Worm (Caenorhabditis elegans) whole organism, young adult: Measurements from ENCODE around the gene spp-20.

Source experiments
- B0261.1 ChIP-seq: sonication (generic microtip); optimal IDR thresholded peaks from 2 replicates; lab custom pipeline; 2016; ENCODE audit warnings: mild to moderate bottlenecking, missing genetic modification characterization, moderate library complexity, missing compliant biosample characterization
- C06A6.2 ChIP-seq: fragments of 200-800 bp; sonication (Bioruptor generic); conservative IDR thresholded peaks from 2 replicates; pipeline ENCODE4 v1.3.6; 2022; ENCODE audit warnings: missing genetic modification characterization, missing compliant biosample characterization
- F22D6.2 ChIP-seq: sonication (generic microtip); optimal IDR thresholded peaks from 2 replicates; lab custom pipeline; 2016; ENCODE audit warnings: mild to moderate bottlenecking, missing genetic modification characterization, missing compliant biosample characterization
- F39B2.1 ChIP-seq: fragments of 200-800 bp; sonication (Bioruptor generic); IDR thresholded peaks from 2 replicates; pipeline ENCODE4 v1.3.6; 2022; ENCODE audit warnings: missing genetic modification reagents, missing genetic modification characterization, missing compliant biosample characterization
- F55B11.4 ChIP-seq: sonication (generic microtip); optimal IDR thresholded peaks from 2 replicates; lab custom pipeline; 2016; ENCODE audit warnings: missing compliant biosample characterization, missing genetic modification characterization, borderline replicate concordance; ENCODE audit not compliant: insufficient read depth
- F57C9.4 ChIP-seq: sonication (generic microtip); optimal IDR thresholded peaks from 2 replicates; lab custom pipeline; 2017; ENCODE audit warnings: mild to moderate bottlenecking, missing genetic modification characterization, missing compliant biosample characterization
- K12H6.12 ChIP-seq: fragments of 200-800 bp; sonication (Bioruptor generic); optimal IDR thresholded peaks from 2 replicates; lab custom pipeline; 2018; ENCODE audit warnings: mild to moderate bottlenecking, missing genetic modification characterization, missing compliant biosample characterization
- Y53F4B.3 ChIP-seq: fragments of 200-800 bp; sonication (Bioruptor generic); IDR thresholded peaks from 2 replicates; pipeline ENCODE4 v1.3.6; 2022; ENCODE audit warnings: missing genetic modification reagents, missing genetic modification characterization, missing compliant biosample characterization
- Y56A3A.18 ChIP-seq: fragments of 200-800 bp; sonication (Bioruptor generic); IDR thresholded peaks from 2 replicates; pipeline ENCODE4 v1.3.6; 2022; ENCODE audit warnings: missing genetic modification reagents, missing genetic modification characterization, missing compliant biosample characterization
- Y79H2A.3 ChIP-seq: fragments of 200-800 bp; sonication (Bioruptor generic); conservative IDR thresholded peaks from 2 replicates; pipeline ENCODE4 v1.3.6; 2022; ENCODE audit warnings: missing genetic modification reagents, missing genetic modification characterization, missing compliant biosample characterization
- ama-1 ChIP-seq, 3 experiments: fragments of 150-350 bp in 1 of 3; sonication (generic microtip) in 2 of 3; optimal IDR thresholded peaks; 2 replicates each; lab custom pipeline; 2014 to 2018; ENCODE audit warnings: missing biosample characterization in 2 of 3, missing genetic modification characterization in 2 of 3, missing genetic modification reagents in 2 of 3
- atf-7 ChIP-seq: sonication (generic microtip); optimal IDR thresholded peaks from 2 replicates; lab custom pipeline; 2017; ENCODE audit warnings: mild to moderate bottlenecking, missing genetic modification characterization, missing compliant biosample characterization
- athp-1 ChIP-seq: sonication (generic microtip); optimal IDR thresholded peaks from 2 replicates; lab custom pipeline; 2017; ENCODE audit warnings: mild to moderate bottlenecking, missing genetic modification characterization, missing compliant biosample characterization
- attf-6 ChIP-seq: fragments of 200-800 bp; sonication (Bioruptor generic); IDR thresholded peaks from 2 replicates; pipeline ENCODE4 v1.3.6; 2022; ENCODE audit warnings: missing genetic modification reagents, missing genetic modification characterization, missing compliant biosample characterization
- bed-1 ChIP-seq: fragments of 200-800 bp; sonication (Bioruptor generic); IDR thresholded peaks from 2 replicates; pipeline ENCODE4 v1.3.6; 2022; ENCODE audit warnings: missing genetic modification reagents, missing genetic modification characterization, missing compliant biosample characterization
- bed-2 ChIP-seq: fragments of 200-800 bp; sonication (Bioruptor generic); IDR thresholded peaks from 2 replicates; pipeline ENCODE4 v1.3.6; 2022; ENCODE audit warnings: missing genetic modification reagents, missing genetic modification characterization, missing compliant biosample characterization
- ccch-3 ChIP-seq: fragments of 200-800 bp; sonication (Bioruptor generic); optimal IDR thresholded peaks from 2 replicates; lab custom pipeline; 2018; ENCODE audit warnings: mild to moderate bottlenecking, missing genetic modification characterization, missing compliant biosample characterization
- cebp-2 ChIP-seq: fragments of 200-800 bp; sonication (Bioruptor generic); IDR thresholded peaks from 2 replicates; pipeline ENCODE4 v1.3.6; 2022; ENCODE audit warnings: missing genetic modification characterization, missing compliant biosample characterization
- ceh-27 ChIP-seq: fragments of 200-800 bp; sonication (Bioruptor generic); optimal IDR thresholded peaks from 2 replicates; lab custom pipeline; 2018; ENCODE audit warnings: mild to moderate bottlenecking, missing genetic modification characterization, moderate library complexity, missing compliant biosample characterization
- ceh-58 ChIP-seq: fragments of 200-800 bp; sonication (Bioruptor generic); IDR thresholded peaks from 2 replicates; pipeline ENCODE4 v1.3.6; 2022; ENCODE audit warnings: missing genetic modification characterization, missing compliant biosample characterization
- ceh-79 ChIP-seq: sonication (generic microtip); optimal IDR thresholded peaks from 2 replicates; lab custom pipeline; 2017; ENCODE audit warnings: mild to moderate bottlenecking, missing genetic modification characterization, missing compliant biosample characterization
- die-1 ChIP-seq: sonication (generic microtip); optimal IDR thresholded peaks from 2 replicates; lab custom pipeline; 2016; ENCODE audit warnings: missing genotype, mild to moderate bottlenecking, missing genetic modification characterization, missing compliant biosample characterization
- dox-1 ChIP-seq: fragments of 200-800 bp; sonication (Bioruptor generic); IDR thresholded peaks from 2 replicates; pipeline ENCODE4 v1.3.6; 2022; ENCODE audit warnings: missing genetic modification reagents, missing genetic modification characterization, missing compliant biosample characterization
- dpl-1 ChIP-seq: fragments of 150-350 bp; optimal IDR thresholded peaks from 2 replicates; lab custom pipeline; 2014; ENCODE audit warnings: missing biosample characterization, missing genetic modification reagents, missing genetic modification characterization
- egrh-3 ChIP-seq: fragments of 200-800 bp; sonication (Bioruptor generic); IDR thresholded peaks from 2 replicates; pipeline ENCODE4 v1.3.6; 2022; ENCODE audit warnings: missing genetic modification reagents, missing genetic modification characterization, missing compliant biosample characterization
- hlh-12 ChIP-seq: sonication (generic microtip); optimal IDR thresholded peaks from 2 replicates; lab custom pipeline; 2016; ENCODE audit warnings: missing genetic modification characterization, missing compliant biosample characterization
- hmg-20 ChIP-seq: fragments of 200-800 bp; sonication (Bioruptor generic); IDR thresholded peaks from 2 replicates; pipeline ENCODE4 v1.3.6; 2022; ENCODE audit warnings: missing genetic modification reagents, missing genetic modification characterization, missing compliant biosample characterization
- hsf-1 ChIP-seq: fragments of 200-800 bp; sonication (Bioruptor generic); IDR thresholded peaks from 2 replicates; pipeline ENCODE4 v1.3.6; 2022; ENCODE audit warnings: missing genetic modification reagents, missing genetic modification characterization, missing compliant biosample characterization
- lag-1 ChIP-seq: fragments of 200-800 bp; sonication (Bioruptor generic); IDR thresholded peaks from 2 replicates; pipeline ENCODE4 v1.3.6; 2022; ENCODE audit warnings: missing genetic modification reagents, missing genetic modification characterization, missing compliant biosample characterization
- let-526 ChIP-seq: fragments of 200-800 bp; sonication (Bioruptor generic); IDR thresholded peaks from 2 replicates; pipeline ENCODE4 v1.3.6; 2022; ENCODE audit warnings: missing genetic modification reagents, missing genetic modification characterization, missing compliant biosample characterization
- lin-26 ChIP-seq: fragments of 200-800 bp; sonication (Bioruptor generic); IDR thresholded peaks from 2 replicates; pipeline ENCODE4 v1.3.6; 2022; ENCODE audit warnings: missing genetic modification reagents, missing genetic modification characterization, missing compliant biosample characterization
- madf-8 ChIP-seq: fragments of 200-800 bp; sonication (Bioruptor generic); conservative IDR thresholded peaks from 2 replicates; pipeline ENCODE4 v1.3.6; 2022; ENCODE audit warnings: missing genetic modification reagents, missing genetic modification characterization, missing compliant biosample characterization
- mel-28 ChIP-seq: sonication (generic microtip); optimal IDR thresholded peaks from 2 replicates; lab custom pipeline; 2016; ENCODE audit warnings: borderline replicate concordance, mild to moderate bottlenecking, missing genetic modification characterization, missing compliant biosample characterization
- nfya-1 ChIP-seq: sonication (generic microtip); optimal IDR thresholded peaks from 2 replicates; lab custom pipeline; 2017; ENCODE audit warnings: antibody characterized with exemption, missing compliant biosample characterization, missing genetic modification characterization, borderline replicate concordance; ENCODE audit not compliant: insufficient read depth
- nfyb-1 ChIP-seq: fragments of 200-800 bp; sonication (Bioruptor generic); IDR thresholded peaks from 2 replicates; pipeline ENCODE4 v1.3.6; 2022; ENCODE audit warnings: missing genetic modification reagents, missing genetic modification characterization, missing compliant biosample characterization
- nhr-179 ChIP-seq: sonication (generic microtip); optimal IDR thresholded peaks from 2 replicates; lab custom pipeline; 2016; ENCODE audit warnings: mild to moderate bottlenecking, missing genetic modification characterization, missing compliant biosample characterization
- nhr-27 ChIP-seq: fragments of 200-800 bp; sonication (Bioruptor generic); optimal IDR thresholded peaks from 2 replicates; lab custom pipeline; 2018; ENCODE audit warnings: mild to moderate bottlenecking, missing genetic modification characterization, moderate library complexity, missing compliant biosample characterization
- sdz-38 ChIP-seq: sonication (generic microtip); optimal IDR thresholded peaks from 2 replicates; lab custom pipeline; 2016; ENCODE audit warnings: missing genotype, missing genetic modification characterization, missing compliant biosample characterization
- snpc-1.1 ChIP-seq: sonication (generic microtip); optimal IDR thresholded peaks from 2 replicates; lab custom pipeline; 2017; ENCODE audit warnings: missing genetic modification characterization, mild to moderate bottlenecking, missing compliant biosample characterization, antibody characterized with exemption, moderate library complexity, missing genotype, missing genetic modification reagents; ENCODE audit not compliant: insufficient read depth
- snpc-3.4 ChIP-seq: sonication (generic microtip); optimal IDR thresholded peaks from 2 replicates; lab custom pipeline; 2017; ENCODE audit warnings: missing genetic modification characterization, mild to moderate bottlenecking, missing compliant biosample characterization, antibody characterized with exemption, moderate library complexity, missing genotype, missing genetic modification reagents
- snpc-4 ChIP-seq, 5 experiments: fragments of 150-350 bp in 1 of 5; sonication (generic microtip) in 4 of 5; optimal IDR thresholded peaks; 2 replicates each; lab custom pipeline; 2014 to 2018; ENCODE audit warnings: missing genetic modification characterization in 5 of 5, missing biosample characterization in 3 of 5, antibody characterized with exemption in 2 of 5, mild to moderate bottlenecking in 2 of 5, missing compliant biosample characterization in 2 of 5, missing genotype in 2 of 5, moderate library complexity in 2 of 5, missing genetic modification reagents in 1 of 5
- sptf-2 ChIP-seq: fragments of 200-800 bp; sonication (Bioruptor generic); optimal IDR thresholded peaks from 2 replicates; lab custom pipeline; 2018; ENCODE audit warnings: mild to moderate bottlenecking, missing genetic modification characterization, missing compliant biosample characterization
- tbx-9 ChIP-seq: sonication (generic microtip); optimal IDR thresholded peaks from 2 replicates; lab custom pipeline; 2016; ENCODE audit warnings: borderline replicate concordance, missing genetic modification characterization, inconsistent platforms, missing compliant biosample characterization
- zfh-2 ChIP-seq: fragments of 200-800 bp; sonication (Bioruptor generic); conservative IDR thresholded peaks from 2 replicates; pipeline ENCODE4 v1.3.6; 2022; ENCODE audit warnings: missing genetic modification reagents, missing genetic modification characterization, missing compliant biosample characterization
- ztf-22 ChIP-seq: fragments of 200-800 bp; sonication (Bioruptor generic); optimal IDR thresholded peaks from 2 replicates; lab custom pipeline; 2018; ENCODE audit warnings: mild to moderate bottlenecking, missing genetic modification characterization, moderate library complexity, missing compliant biosample characterization

Gene spp-20

DNA sequence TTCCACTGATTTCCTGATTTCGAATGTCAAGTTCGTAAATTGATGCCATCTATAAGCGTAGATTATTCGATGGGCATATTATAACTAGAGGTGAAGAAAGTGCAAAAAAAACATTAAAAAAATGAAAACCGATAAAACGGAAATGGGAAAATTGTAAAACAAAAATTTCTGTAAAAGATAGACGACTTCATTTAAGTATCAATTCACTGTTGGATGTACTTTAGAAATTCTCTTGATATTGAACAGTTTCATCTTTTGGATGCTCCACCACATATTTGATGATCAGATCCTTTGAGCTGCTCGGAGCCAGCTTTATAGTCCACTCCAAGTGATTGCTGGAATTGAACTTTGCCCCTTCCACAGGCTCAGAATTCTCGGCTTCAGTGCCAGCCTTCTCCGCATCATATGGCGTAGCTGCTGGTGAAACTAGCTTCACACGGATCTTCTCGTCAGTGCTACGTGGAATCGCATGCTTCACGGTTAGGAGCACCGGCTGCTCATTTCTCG is 44.6 kb upstream of the spp-20 start, which contains the start of gene ZK1055.6:
Gene ZK1055.6, minus strand, starts transcription at position 51 of the 507 bp plus-strand sequence.
- TF ChIP-seq zfh-2 (peak; percentile 40; the same call in 1 of the 2 replicates), madf-8 (no peak), F39B2.1 (no peak)

DNA sequence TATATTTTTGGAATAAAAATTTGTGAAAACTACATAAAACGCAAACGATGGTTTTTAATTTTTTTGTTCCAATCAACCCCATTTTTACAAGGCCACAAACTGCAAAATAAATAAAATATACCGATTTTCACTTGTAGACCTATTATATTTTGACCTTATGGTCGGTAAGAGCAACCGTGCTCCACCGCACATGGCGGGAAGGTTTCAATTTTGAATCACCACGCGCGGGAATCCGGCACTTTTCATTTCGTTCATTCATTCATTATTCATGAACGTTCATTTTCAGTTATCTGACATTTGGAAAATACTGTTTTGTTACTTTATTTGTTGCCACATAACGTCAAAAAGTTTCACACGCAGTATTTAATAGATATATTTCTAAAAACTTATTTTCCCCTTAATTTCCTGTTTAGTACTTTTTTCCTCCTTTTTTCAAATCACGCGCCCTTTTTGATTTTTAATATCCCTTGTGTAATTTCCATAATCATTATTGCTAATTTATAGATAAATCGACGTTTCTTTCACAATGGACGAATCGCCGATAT is 35.8 kb upstream of the spp-20 start, which contains the start of gene hcp-1:
Gene hcp-1, plus strand, starts transcription at position 495 of the 545 bp plus-strand sequence.
- TF ChIP-seq ceh-58, result no peak
- no peak for TF ChIP-seq B0261.1 (tag; lab: Kevin White, UChicago)
- TF ChIP-seq egrh-3 (GFP tag; lab: Robert Waterston, UW), result no peak
- no peak for TF ChIP-seq F22D6.2 (tag; lab: Kevin White, UChicago)
- TF ChIP-seq snpc-4 (GFP tag; optimal IDR thresholded peaks at IDR 0.05; lab: Kevin White, UChicago), result peak; percentile 34
- peak in 2 of 4 experiments; percentile 56 to 66 for TF ChIP-seq snpc-4 (tag; optimal IDR thresholded peaks at IDR 0.05; lab: Kevin White, UChicago)
- TF ChIP-seq nfyb-1 (GFP tag; lab: Robert Waterston, UW), result no peak
- TF ChIP-seq ama-1 (optimal IDR thresholded peaks at IDR 0.05; lab: Kevin White, UChicago), result no peak
- TF ChIP-seq ama-1 (GFP tag; optimal IDR thresholded peaks at IDR 0.05; lab: Kevin White, UChicago), result no peak
- peak; percentile 99 for TF ChIP-seq dpl-1
- peak; percentile 95 for TF ChIP-seq snpc-3.4 (tag; lab: Kevin White, UChicago)
- TF ChIP-seq F39B2.1, result no peak
- 0 out of 2 replicates have a peak, but pooled peaks have one; percentile 28 for TF ChIP-seq Y56A3A.18 (GFP tag; lab: Robert Waterston, UW)
- no peak for TF ChIP-seq hlh-12
- TF ChIP-seq lin-26 (GFP tag; lab: Robert Waterston, UW), result peak; percentile 27; the same call in 1 of the 2 replicates
- TF ChIP-seq mel-28, result no peak
- peak; percentile 38 for TF ChIP-seq snpc-1.1 (tag; lab: Kevin White, UChicago)
- TF ChIP-seq C06A6.2 (GFP tag; lab: Robert Waterston, UW), result no peak
- TF ChIP-seq cebp-2, result no peak
- TF ChIP-seq Y53F4B.3, result 0 out of 2 replicates have a peak, but pooled peaks have one; percentile 30
- TF ChIP-seq let-526 (GFP tag; lab: Robert Waterston, UW), result no peak
- no peak for TF ChIP-seq tbx-9 (tag; lab: Kevin White, UChicago)
- TF ChIP-seq ceh-27 (GFP tag; lab: Kevin White, UChicago), result no peak
- 0 out of 2 replicates have a peak, but pooled peaks have one; percentile 14 for TF ChIP-seq hmg-20 (GFP tag; lab: Robert Waterston, UW)
- peak; percentile 79 for TF ChIP-seq attf-6
- TF ChIP-seq bed-2 (GFP tag; lab: Robert Waterston, UW), result no peak
- TF ChIP-seq F55B11.4 (tag; lab: Kevin White, UChicago), result no peak
- TF ChIP-seq die-1 (tag; lab: Kevin White, UChicago), result no peak
- TF ChIP-seq Y79H2A.3 (GFP tag; lab: Robert Waterston, UW), result no peak
- no peak for TF ChIP-seq nhr-27 (tag; lab: Kevin White, UChicago)
- no peak for TF ChIP-seq athp-1 (tag; lab: Kevin White, UChicago)
- TF ChIP-seq lag-1 (GFP tag; lab: Robert Waterston, UW), result no peak
- no peak for TF ChIP-seq sptf-2 (GFP tag; lab: Kevin White, UChicago)
- peak; percentile 91 for TF ChIP-seq hsf-1 (GFP tag; lab: Robert Waterston, UW)
- no peak for TF ChIP-seq nfya-1 (tag; lab: Kevin White, UChicago)
- TF ChIP-seq F57C9.4 (tag; lab: Kevin White, UChicago), result no peak
- TF ChIP-seq dox-1 (GFP tag; lab: Robert Waterston, UW), result peak; percentile 94; the same call in 1 of the 2 replicates
- TF ChIP-seq ccch-3 (GFP tag; lab: Kevin White, UChicago), result no peak
- no peak for TF ChIP-seq atf-7 (tag; lab: Kevin White, UChicago)
- TF ChIP-seq ztf-22 (GFP tag; lab: Kevin White, UChicago), result no peak
- no peak for TF ChIP-seq ceh-79 (tag; lab: Kevin White, UChicago)
- TF ChIP-seq sdz-38, result no peak
- TF ChIP-seq nhr-179 (tag; lab: Kevin White, UChicago), result no peak
- TF ChIP-seq bed-1 (GFP tag; lab: Robert Waterston, UW), result no peak
- TF ChIP-seq K12H6.12 (tag; lab: Kevin White, UChicago), result no peak
